Fruit fly (Drosophila melanogaster) whole organism, embryonic: ENCODE data around the gene CG43931.

Source experiments
- Bgb ChIP-seq: fragments of 200-800 bp; sonication (Bioruptor generic); IDR thresholded peaks from 2 replicates; pipeline ENCODE4 v1.3.6; 2022; ENCODE audit warnings: missing biosample characterization, missing genetic modification characterization; ENCODE audit not compliant: partially characterized antibody
- CG10209 ChIP-seq: fragments of 200-800 bp; sonication (Bioruptor generic); optimal IDR thresholded peaks from 3 replicates; lab custom pipeline; 2017; ENCODE audit warnings: missing biosample characterization, mild to moderate bottlenecking, missing genetic modification characterization, missing genetic modification reagents
- CG1024 ChIP-seq: fragments of 200-800 bp; sonication (Bioruptor generic); IDR thresholded peaks from 2 replicates; pipeline ENCODE4 v1.3.6; 2022; ENCODE audit warnings: missing biosample characterization, missing genetic modification characterization
- CG10565 ChIP-seq: fragments of 200-800 bp; sonication (Bioruptor generic); optimal IDR thresholded peaks from 3 replicates; lab custom pipeline; 2016; ENCODE audit warnings: missing biosample characterization, mild to moderate bottlenecking, missing genetic modification characterization
- CG11085 ChIP-seq: fragments of 200-800 bp; sonication (Bioruptor generic); IDR thresholded peaks from 2 replicates; pipeline ENCODE4 v1.3.6; 2022; ENCODE audit warnings: missing biosample characterization, missing genetic modification characterization
- CG14050 ChIP-seq: fragments of 200-800 bp; sonication (Bioruptor generic); IDR thresholded peaks from 3 replicates; pipeline ENCODE4 v1.3.6; 2022; ENCODE audit warnings: missing biosample characterization, missing genetic modification characterization
- CG15011 ChIP-seq: fragments of 200-800 bp; sonication (Bioruptor generic); optimal IDR thresholded peaks from 3 replicates; lab custom pipeline; 2018; ENCODE audit warnings: missing biosample characterization, mild to moderate bottlenecking, missing genetic modification characterization
- CG16813 ChIP-seq: fragments of 200-800 bp; sonication (Bioruptor generic); IDR thresholded peaks from 3 replicates; pipeline ENCODE4 v1.3.6; 2022; ENCODE audit warnings: missing biosample characterization, missing genetic modification characterization; ENCODE audit not compliant: partially characterized antibody
- CG16863 ChIP-seq: fragments of 200-800 bp; sonication (Bioruptor generic); optimal IDR thresholded peaks from 3 replicates; lab custom pipeline; 2016; ENCODE audit warnings: missing biosample characterization, missing genetic modification characterization
- CG2116 ChIP-seq: fragments of 200-800 bp; sonication (Bioruptor generic); optimal IDR thresholded peaks from 3 replicates; lab custom pipeline; 2018; ENCODE audit warnings: missing biosample characterization, mild to moderate bottlenecking, missing genetic modification characterization
- CG2120 ChIP-seq: fragments of 200-800 bp; sonication (Bioruptor generic); optimal IDR thresholded peaks from 3 replicates; lab custom pipeline; 2016; ENCODE audit warnings: missing biosample characterization, missing genetic modification characterization
- CG2875 ChIP-seq: fragments of 200-800 bp; sonication (Bioruptor generic); optimal IDR thresholded peaks from 2 replicates; lab custom pipeline; 2017; ENCODE audit warnings: missing biosample characterization, mild to moderate bottlenecking, missing genetic modification characterization, missing genetic modification reagents
- CG3065 ChIP-seq: fragments of 200-800 bp; sonication (Bioruptor generic); optimal IDR thresholded peaks from 2 replicates; lab custom pipeline; 2016; ENCODE audit warnings: missing biosample characterization, missing genetic modification characterization
- CG32532 ChIP-seq: fragments of 200-800 bp; sonication (Bioruptor generic); IDR thresholded peaks from 2 replicates; pipeline ENCODE4 v1.3.6; 2022; ENCODE audit warnings: missing biosample characterization, missing genetic modification characterization
- CG4328 ChIP-seq: fragments of 200-800 bp; sonication (Bioruptor generic); optimal IDR thresholded peaks from 3 replicates; lab custom pipeline; 2017; ENCODE audit warnings: missing biosample characterization, missing genetic modification reagents, missing genetic modification characterization
- CG4360 ChIP-seq: fragments of 200-800 bp; sonication (Bioruptor generic); IDR thresholded peaks from 2 replicates; pipeline ENCODE4 v1.3.6; 2022; ENCODE audit warnings: missing biosample characterization, missing genetic modification characterization
- CG5180 ChIP-seq: fragments of 200-800 bp; sonication (Bioruptor generic); optimal IDR thresholded peaks from 3 replicates; lab custom pipeline; 2017; ENCODE audit warnings: missing biosample characterization, missing genetic modification characterization, mild to moderate bottlenecking, moderate library complexity, missing genetic modification reagents
- CG6854 ChIP-seq: fragments of 200-800 bp; sonication (Bioruptor generic); optimal IDR thresholded peaks from 3 replicates; lab custom pipeline; 2017; ENCODE audit warnings: missing biosample characterization, mild to moderate bottlenecking, missing genetic modification characterization
- CG8281 ChIP-seq: fragments of 200-800 bp; sonication (Bioruptor generic); optimal IDR thresholded peaks from 2 replicates; lab custom pipeline; 2018; ENCODE audit warnings: missing biosample characterization, mild to moderate bottlenecking, missing genetic modification characterization, moderate library complexity
- CG9609 ChIP-seq: fragments of 200-800 bp; sonication (Bioruptor generic); optimal IDR thresholded peaks from 3 replicates; lab custom pipeline; 2016; ENCODE audit warnings: missing biosample characterization, missing genetic modification characterization
- CG9797 ChIP-seq: fragments of 200-800 bp; sonication (Bioruptor generic); optimal IDR thresholded peaks from 3 replicates; lab custom pipeline; 2018; ENCODE audit warnings: missing biosample characterization, mild to moderate bottlenecking, missing genetic modification characterization
- CG9932 ChIP-seq: fragments of 200-800 bp; sonication (Bioruptor generic); IDR thresholded peaks from 2 replicates; pipeline ENCODE4 v1.3.6; 2022; ENCODE audit warnings: missing biosample characterization, missing genetic modification characterization
- CTCF ChIP-seq: fragments of 200-800 bp; sonication (Bioruptor generic); optimal IDR thresholded peaks from 2 replicates; lab custom pipeline; 2017; ENCODE audit warnings: missing biosample characterization, mild to moderate bottlenecking, missing genetic modification characterization, moderate library complexity
- HmgD ChIP-seq: fragments of 200-800 bp; sonication (Bioruptor generic); optimal IDR thresholded peaks from 3 replicates; lab custom pipeline; 2016; ENCODE audit warnings: missing biosample characterization, missing genetic modification characterization
- Hr39 ChIP-seq: fragments of >200 bp; optimal IDR thresholded peaks from 2 replicates; lab custom pipeline; 2017
- MESR4 ChIP-seq: fragments of 200-800 bp; sonication (Bioruptor generic); optimal IDR thresholded peaks from 2 replicates; lab custom pipeline; 2018; ENCODE audit warnings: missing biosample characterization, mild to moderate bottlenecking, missing genetic modification characterization, moderate library complexity
- Myb ChIP-seq: fragments of 200-800 bp; sonication (Bioruptor generic); optimal IDR thresholded peaks from 2 replicates; lab custom pipeline; 2016; ENCODE audit warnings: missing biosample characterization, missing genetic modification characterization
- Sry-β ChIP-seq: fragments of 200-800 bp; sonication (Bioruptor generic); optimal IDR thresholded peaks from 2 replicates; lab custom pipeline; 2018; ENCODE audit warnings: missing biosample characterization, mild to moderate bottlenecking, missing genetic modification characterization, moderate library complexity
- Xbp1 ChIP-seq: fragments of 200-800 bp; sonication (Bioruptor generic); optimal IDR thresholded peaks from 3 replicates; lab custom pipeline; 2016; ENCODE audit warnings: missing biosample characterization, mild to moderate bottlenecking, missing genetic modification characterization
- bigmax ChIP-seq: fragments of 200-800 bp; sonication (Bioruptor generic); optimal IDR thresholded peaks from 2 replicates; lab custom pipeline; 2018; ENCODE audit warnings: missing biosample characterization, mild to moderate bottlenecking, missing genetic modification characterization
- cwo ChIP-seq: fragments of 200-800 bp; sonication (Bioruptor generic); optimal IDR thresholded peaks from 3 replicates; lab custom pipeline; 2017; ENCODE audit warnings: missing biosample characterization, missing genetic modification characterization, mild to moderate bottlenecking, moderate library complexity, missing genetic modification reagents
- danr ChIP-seq: fragments of 200-800 bp; sonication (Bioruptor generic); IDR thresholded peaks from 2 replicates; pipeline ENCODE4 v1.3.6; 2022; ENCODE audit warnings: missing biosample characterization, missing genetic modification characterization
- eve ChIP-seq, 2 experiments: fragments of >200 bp; optimal IDR thresholded peaks; 2 replicates each; lab custom pipeline; 2017; ENCODE audit warnings: missing biosample characterization in 2 of 2, missing genetic modification characterization in 2 of 2
- exex ChIP-seq: fragments of 200-800 bp; sonication (Bioruptor generic); optimal IDR thresholded peaks from 4 replicates; lab custom pipeline; 2018; ENCODE audit warnings: missing biosample characterization, mild to moderate bottlenecking, missing genetic modification characterization, moderate library complexity
- fd102C ChIP-seq: fragments of 200-800 bp; sonication (Bioruptor generic); optimal IDR thresholded peaks from 2 replicates; lab custom pipeline; 2018; ENCODE audit warnings: missing biosample characterization, mild to moderate bottlenecking, missing genetic modification characterization, moderate library complexity
- fd3F ChIP-seq: fragments of 200-800 bp; sonication (Bioruptor generic); optimal IDR thresholded peaks from 2 replicates; lab custom pipeline; 2018; ENCODE audit warnings: missing biosample characterization, mild to moderate bottlenecking, missing genetic modification characterization, moderate library complexity
- gsb ChIP-seq: fragments of 200-800 bp; sonication (Bioruptor generic); IDR thresholded peaks from 2 replicates; pipeline ENCODE4 v1.3.6; 2022; ENCODE audit warnings: missing biosample characterization, missing genetic modification characterization
- h ChIP-seq: fragments of >200 bp; optimal IDR thresholded peaks from 2 replicates; lab custom pipeline; 2017
- hbn ChIP-seq: fragments of 200-800 bp; sonication (Bioruptor generic); IDR thresholded peaks from 2 replicates; pipeline ENCODE4 v1.3.6; 2022; ENCODE audit warnings: missing biosample characterization, missing genetic modification characterization; ENCODE audit not compliant: partially characterized antibody
- insv ChIP-seq, 2 experiments: fragments of 200-800 bp; sonication (Bioruptor generic); optimal IDR thresholded peaks; 3 replicates each; lab custom pipeline; 2016 to 2018; ENCODE audit warnings: missing biosample characterization in 2 of 2, missing genetic modification characterization in 2 of 2
- jing ChIP-seq: fragments of 200-800 bp; sonication (Bioruptor generic); optimal IDR thresholded peaks from 2 replicates; lab custom pipeline; 2018; ENCODE audit warnings: missing biosample characterization, mild to moderate bottlenecking, missing genetic modification characterization
- kni ChIP-seq: fragments of 200-800 bp; sonication (Bioruptor generic); optimal IDR thresholded peaks from 3 replicates; lab custom pipeline; 2017; ENCODE audit warnings: mild to moderate bottlenecking, missing biosample characterization, missing genetic modification reagents, missing genetic modification characterization
- lov ChIP-seq, 2 experiments: fragments of 200-800 bp in 1 of 2; fragments of >200 bp in 1 of 2; sonication (Bioruptor generic) in 1 of 2; IDR thresholded peaks in 1 of 2; optimal IDR thresholded peaks in 1 of 2; 2 replicates in 1 of 2; 3 replicates in 1 of 2; pipeline versions ENCODE4 v1.3.6 to Lab custom; 2017 to 2022; ENCODE audit warnings: missing biosample characterization in 1 of 2, missing genetic modification characterization in 1 of 2
- pan ChIP-seq, 4 experiments: fragments of >200 bp in 3 of 4; fragments of 200-800 bp in 1 of 4; sonication (Bioruptor generic) in 1 of 4; optimal IDR thresholded peaks in 3 of 4; IDR thresholded peaks in 1 of 4; 2 replicates each; pipeline versions ENCODE4 v1.3.6 to Lab custom; 2017 to 2022; ENCODE audit warnings: missing biosample characterization in 2 of 4, missing genetic modification characterization in 2 of 4, mixed read lengths in 1 of 4
- ranshi ChIP-seq: fragments of 200-800 bp; sonication (Bioruptor generic); IDR thresholded peaks from 2 replicates; pipeline ENCODE4 v1.3.6; 2022; ENCODE audit warnings: missing biosample characterization, missing genetic modification characterization
- scrt ChIP-seq: fragments of 200-800 bp; sonication (Bioruptor generic); optimal IDR thresholded peaks from 2 replicates; lab custom pipeline; 2018; ENCODE audit warnings: missing biosample characterization, mild to moderate bottlenecking, missing genetic modification characterization, moderate library complexity
- slbo ChIP-seq: fragments of 200-800 bp; sonication (Bioruptor generic); IDR thresholded peaks from 2 replicates; pipeline ENCODE4 v1.3.6; 2022; ENCODE audit warnings: missing biosample characterization, missing genetic modification characterization
- vvl ChIP-seq: fragments of 200-800 bp; sonication (Bioruptor generic); IDR thresholded peaks from 2 replicates; pipeline ENCODE4 v1.3.6; 2022; ENCODE audit warnings: missing biosample characterization, missing genetic modification characterization
- wdn ChIP-seq: fragments of 200-800 bp; sonication (Bioruptor generic); IDR thresholded peaks from 2 replicates; pipeline ENCODE4 v1.3.6; 2022; ENCODE audit warnings: missing biosample characterization, missing genetic modification characterization
- zf30C ChIP-seq: fragments of 200-800 bp; sonication (Bioruptor generic); optimal IDR thresholded peaks from 3 replicates; lab custom pipeline; 2018; ENCODE audit warnings: missing biosample characterization, mild to moderate bottlenecking, missing genetic modification characterization

The CG43931 gene

dm6 chr3L:20930059-20930785, 32.9 kb downstream of the CG43931 start (continued):
- TF ChIP-seq CG10565 (GFP tag; lab: Kevin White, UChicago): no peak
- TF ChIP-seq CG32532 (GFP tag; lab: Robert Waterston, UW): no peak
- no peak for TF ChIP-seq CG5180 (GFP tag; lab: Kevin White, UChicago)
- no peak for TF ChIP-seq Myb (GFP tag; lab: Kevin White, UChicago)
- no peak for TF ChIP-seq jing (GFP tag; lab: Kevin White, UChicago)
- peak; percentile 14 for TF ChIP-seq Xbp1 (GFP tag; lab: Kevin White, UChicago)
- no peak for TF ChIP-seq eve (GFP tag; optimal IDR thresholded peaks at IDR 0.05; lab: Kevin White, UChicago)
- TF ChIP-seq CG4328 (GFP tag; lab: Kevin White, UChicago): no peak
- no peak for TF ChIP-seq gsb (GFP tag; lab: Robert Waterston, UW)
- TF ChIP-seq CG2116 (GFP tag; lab: Kevin White, UChicago): no peak
- TF ChIP-seq MESR4 (GFP tag; lab: Kevin White, UChicago): no peak
- TF ChIP-seq CG8281 (tag; lab: Kevin White, UChicago): no peak
- TF ChIP-seq Sry-β (GFP tag; lab: Kevin White, UChicago): no peak
- no peak for TF ChIP-seq kni (GFP tag; lab: Kevin White, UChicago)
- TF ChIP-seq CG9797: no peak
- TF ChIP-seq CG16863: no peak
- no peak for TF ChIP-seq hbn (GFP tag; lab: Robert Waterston, UW)
- no peak for TF ChIP-seq CG1024 (GFP tag; lab: Robert Waterston, UW)
- no peak for TF ChIP-seq bigmax (GFP tag; lab: Kevin White, UChicago)
- no peak for TF ChIP-seq pan (optimal IDR thresholded peaks at IDR 0.05; lab: Kevin White, UChicago)
- no peak for TF ChIP-seq pan (GFP tag; optimal IDR thresholded peaks at IDR 0.05 in 1 of 2, IDR thresholded peaks at IDR 0.05 in 1 of 2)
- TF ChIP-seq Bgb: no peak
- TF ChIP-seq danr (GFP tag; lab: Robert Waterston, UW): no peak
- TF ChIP-seq CG2875: peak; percentile 36
- no peak for TF ChIP-seq exex (tag; lab: Kevin White, UChicago)
- no peak for TF ChIP-seq CTCF (GFP tag; lab: Kevin White, UChicago)
- TF ChIP-seq insv (GFP tag; optimal IDR thresholded peaks at IDR 0.05; lab: Kevin White, UChicago): no peak
- TF ChIP-seq vvl: peak; percentile 29; the same call in 1 of the 2 replicates
- TF ChIP-seq wdn (GFP tag; lab: Robert Waterston, UW): no peak
- TF ChIP-seq CG4360 (GFP tag; lab: Robert Waterston, UW): no peak
- no peak for TF ChIP-seq lov (optimal IDR thresholded peaks at IDR 0.05; lab: Kevin White, UChicago)
- no peak for TF ChIP-seq lov (GFP tag; IDR thresholded peaks at IDR 0.05; lab: Robert Waterston, UW)
- TF ChIP-seq CG10209: peak; percentile 47
- no peak for TF ChIP-seq CG14050 (GFP tag; lab: Robert Waterston, UW)
- no peak for TF ChIP-seq fd3F (GFP tag; lab: Kevin White, UChicago)
- TF ChIP-seq CG2120 (GFP tag; lab: Kevin White, UChicago): no peak
- no peak for TF ChIP-seq cwo (GFP tag; lab: Kevin White, UChicago)
- no peak for TF ChIP-seq h (lab: Kevin White, UChicago)
- no peak for TF ChIP-seq CG16813 (GFP tag; lab: Robert Waterston, UW)
- no peak for TF ChIP-seq HmgD (GFP tag; lab: Kevin White, UChicago)
- TF ChIP-seq ranshi: no peak
- no peak for TF ChIP-seq fd102C
- no peak for TF ChIP-seq slbo (GFP tag; lab: Robert Waterston, UW)
- TF ChIP-seq scrt (GFP tag; lab: Kevin White, UChicago): no peak
- TF ChIP-seq CG15011 (GFP tag; lab: Kevin White, UChicago): no peak
- no peak for TF ChIP-seq CG9932 (GFP tag; lab: Robert Waterston, UW)
- TF ChIP-seq zf30C (GFP tag; lab: Kevin White, UChicago): peak; percentile 48
- TF ChIP-seq CG9609 (GFP tag; lab: Kevin White, UChicago): no peak
- TF ChIP-seq CG6854 (GFP tag; lab: Kevin White, UChicago): no peak
- no peak for TF ChIP-seq CG11085
- no peak for TF ChIP-seq Hr39 (lab: Kevin White, UChicago)
- TF ChIP-seq CG3065: no peak
